Worm (Caenorhabditis elegans) whole organism, young adult: ENCODE measurements around the gene atl-1.

ENCODE experiments used
- C06A6.2 ChIP-seq: fragments of 200-800 bp; sonication (Bioruptor generic); conservative IDR thresholded peaks from 2 replicates; pipeline ENCODE4 v1.3.6; 2022; ENCODE audit warnings: missing genetic modification characterization, missing compliant biosample characterization
- C17E4.6 ChIP-seq: fragments of 200-800 bp; sonication (Bioruptor generic); IDR thresholded peaks from 2 replicates; pipeline ENCODE4 v1.3.6; 2022; ENCODE audit warnings: missing genetic modification reagents, missing genetic modification characterization, missing compliant biosample characterization
- F10E7.11 ChIP-seq: sonication (generic microtip); optimal IDR thresholded peaks from 2 replicates; lab custom pipeline; 2017; ENCODE audit warnings: mild to moderate bottlenecking, missing genetic modification characterization, moderate library complexity, missing compliant biosample characterization
- F55B11.4 ChIP-seq: sonication (generic microtip); optimal IDR thresholded peaks from 2 replicates; lab custom pipeline; 2016; ENCODE audit warnings: missing compliant biosample characterization, missing genetic modification characterization, borderline replicate concordance; ENCODE audit not compliant: insufficient read depth
- K11D2.4 ChIP-seq: fragments of 200-800 bp; sonication (Bioruptor generic); IDR thresholded peaks from 2 replicates; pipeline ENCODE4 v1.3.6; 2022; ENCODE audit warnings: missing genetic modification reagents, missing genetic modification characterization, missing compliant biosample characterization
- aptf-3 ChIP-seq: fragments of 200-800 bp; sonication (Bioruptor generic); IDR thresholded peaks from 2 replicates; pipeline ENCODE4 v1.3.6; 2022; ENCODE audit warnings: missing genetic modification characterization, missing compliant biosample characterization
- attf-6 ChIP-seq: fragments of 200-800 bp; sonication (Bioruptor generic); IDR thresholded peaks from 2 replicates; pipeline ENCODE4 v1.3.6; 2022; ENCODE audit warnings: missing genetic modification reagents, missing genetic modification characterization, missing compliant biosample characterization
- bed-2 ChIP-seq: fragments of 200-800 bp; sonication (Bioruptor generic); IDR thresholded peaks from 2 replicates; pipeline ENCODE4 v1.3.6; 2022; ENCODE audit warnings: missing genetic modification reagents, missing genetic modification characterization, missing compliant biosample characterization
- ccch-3 ChIP-seq: fragments of 200-800 bp; sonication (Bioruptor generic); optimal IDR thresholded peaks from 2 replicates; lab custom pipeline; 2018; ENCODE audit warnings: mild to moderate bottlenecking, missing genetic modification characterization, missing compliant biosample characterization
- cebp-2 ChIP-seq: fragments of 200-800 bp; sonication (Bioruptor generic); IDR thresholded peaks from 2 replicates; pipeline ENCODE4 v1.3.6; 2022; ENCODE audit warnings: missing genetic modification characterization, missing compliant biosample characterization
- ceh-27 ChIP-seq: fragments of 200-800 bp; sonication (Bioruptor generic); optimal IDR thresholded peaks from 2 replicates; lab custom pipeline; 2018; ENCODE audit warnings: mild to moderate bottlenecking, missing genetic modification characterization, moderate library complexity, missing compliant biosample characterization
- chd-7 ChIP-seq: sonication (generic microtip); optimal IDR thresholded peaks from 2 replicates; lab custom pipeline; 2016; ENCODE audit warnings: mild to moderate bottlenecking, missing genetic modification characterization, moderate library complexity, missing compliant biosample characterization
- efl-1 ChIP-seq: fragments of 150-350 bp; optimal IDR thresholded peaks from 2 replicates; lab custom pipeline; 2014; ENCODE audit warnings: missing biosample characterization, missing genetic modification reagents, missing genetic modification characterization
- egl-18 ChIP-seq: fragments of 200-800 bp; sonication (Bioruptor generic); IDR thresholded peaks from 2 replicates; pipeline ENCODE4 v1.3.6; 2022; ENCODE audit warnings: missing genetic modification reagents, missing genetic modification characterization, missing compliant biosample characterization
- egrh-3 ChIP-seq: fragments of 200-800 bp; sonication (Bioruptor generic); IDR thresholded peaks from 2 replicates; pipeline ENCODE4 v1.3.6; 2022; ENCODE audit warnings: missing genetic modification reagents, missing genetic modification characterization, missing compliant biosample characterization
- ets-4 ChIP-seq: fragments of 200-800 bp; sonication (Bioruptor generic); optimal IDR thresholded peaks from 2 replicates; lab custom pipeline; 2018; ENCODE audit warnings: mild to moderate bottlenecking, missing genetic modification characterization, missing compliant biosample characterization
- gei-17 ChIP-seq: fragments of 200-800 bp; sonication (Bioruptor generic); optimal IDR thresholded peaks from 2 replicates; lab custom pipeline; 2018; ENCODE audit warnings: mild to moderate bottlenecking, missing genetic modification characterization, missing compliant biosample characterization
- hlh-12 ChIP-seq: sonication (generic microtip); optimal IDR thresholded peaks from 2 replicates; lab custom pipeline; 2016; ENCODE audit warnings: missing genetic modification characterization, missing compliant biosample characterization
- hlh-26 ChIP-seq: fragments of 200-800 bp; sonication (Bioruptor generic); conservative IDR thresholded peaks from 2 replicates; pipeline ENCODE4 v1.3.6; 2022; ENCODE audit warnings: missing genetic modification reagents, missing genetic modification characterization, missing compliant biosample characterization
- lsy-27 ChIP-seq: sonication (generic microtip); optimal IDR thresholded peaks from 2 replicates; lab custom pipeline; 2017; ENCODE audit warnings: missing genetic modification characterization, mild to moderate bottlenecking, missing compliant biosample characterization, antibody characterized with exemption, missing genotype, borderline replicate concordance; ENCODE audit not compliant: insufficient read depth
- madf-3 ChIP-seq: fragments of 200-800 bp; sonication (Bioruptor generic); IDR thresholded peaks from 2 replicates; pipeline ENCODE4 v1.3.6; 2022; ENCODE audit warnings: missing genetic modification reagents, missing genetic modification characterization, missing compliant biosample characterization
- madf-8 ChIP-seq: fragments of 200-800 bp; sonication (Bioruptor generic); conservative IDR thresholded peaks from 2 replicates; pipeline ENCODE4 v1.3.6; 2022; ENCODE audit warnings: missing genetic modification reagents, missing genetic modification characterization, missing compliant biosample characterization
- mel-28 ChIP-seq: sonication (generic microtip); optimal IDR thresholded peaks from 2 replicates; lab custom pipeline; 2016; ENCODE audit warnings: borderline replicate concordance, mild to moderate bottlenecking, missing genetic modification characterization, missing compliant biosample characterization
- mxl-1 ChIP-seq: sonication (generic microtip); optimal IDR thresholded peaks from 2 replicates; lab custom pipeline; 2016; ENCODE audit warnings: missing genetic modification characterization, missing compliant biosample characterization
- nfyb-1 ChIP-seq: fragments of 200-800 bp; sonication (Bioruptor generic); IDR thresholded peaks from 2 replicates; pipeline ENCODE4 v1.3.6; 2022; ENCODE audit warnings: missing genetic modification reagents, missing genetic modification characterization, missing compliant biosample characterization
- nhr-120 ChIP-seq: fragments of 200-800 bp; sonication (Bioruptor generic); IDR thresholded peaks from 2 replicates; pipeline ENCODE4 v1.3.6; 2022; ENCODE audit warnings: missing genetic modification characterization, missing compliant biosample characterization
- nhr-27 ChIP-seq: fragments of 200-800 bp; sonication (Bioruptor generic); optimal IDR thresholded peaks from 2 replicates; lab custom pipeline; 2018; ENCODE audit warnings: mild to moderate bottlenecking, missing genetic modification characterization, moderate library complexity, missing compliant biosample characterization
- rec-8 ChIP-seq, 2 experiments: sonication (generic microtip); optimal IDR thresholded peaks; 2 replicates each; lab custom pipeline; 2016; ENCODE audit warnings: mild to moderate bottlenecking in 2 of 2, missing genetic modification characterization in 2 of 2, missing genetic modification reagents in 2 of 2, missing genotype in 2 of 2, missing biosample characterization in 1 of 2, missing compliant biosample characterization in 1 of 2, moderate library complexity in 1 of 2
- repo-1 ChIP-seq: sonication (generic microtip); optimal IDR thresholded peaks from 2 replicates; lab custom pipeline; 2017; ENCODE audit warnings: mild to moderate bottlenecking, missing genetic modification characterization, missing compliant biosample characterization
- sdz-38 ChIP-seq: sonication (generic microtip); optimal IDR thresholded peaks from 2 replicates; lab custom pipeline; 2016; ENCODE audit warnings: missing genotype, missing genetic modification characterization, missing compliant biosample characterization
- sea-2 ChIP-seq: fragments of 200-800 bp; sonication (Bioruptor generic); IDR thresholded peaks from 2 replicates; pipeline ENCODE4 v1.3.6; 2022; ENCODE audit warnings: missing genetic modification characterization, missing compliant biosample characterization
- sptf-2 ChIP-seq: fragments of 200-800 bp; sonication (Bioruptor generic); optimal IDR thresholded peaks from 2 replicates; lab custom pipeline; 2018; ENCODE audit warnings: mild to moderate bottlenecking, missing genetic modification characterization, missing compliant biosample characterization
- tbp1 ChIP-seq: fragments of 200-800 bp; sonication (Bioruptor generic); optimal IDR thresholded peaks from 2 replicates; lab custom pipeline; 2018; ENCODE audit warnings: mild to moderate bottlenecking, missing genetic modification characterization, missing compliant biosample characterization
- tbx-9 ChIP-seq: sonication (generic microtip); optimal IDR thresholded peaks from 2 replicates; lab custom pipeline; 2016; ENCODE audit warnings: borderline replicate concordance, missing genetic modification characterization, inconsistent platforms, missing compliant biosample characterization
- zfh-2 ChIP-seq: fragments of 200-800 bp; sonication (Bioruptor generic); conservative IDR thresholded peaks from 2 replicates; pipeline ENCODE4 v1.3.6; 2022; ENCODE audit warnings: missing genetic modification reagents, missing genetic modification characterization, missing compliant biosample characterization
- zim-3 ChIP-seq: sonication (generic microtip); optimal IDR thresholded peaks from 2 replicates; lab custom pipeline; 2017; ENCODE audit warnings: mild to moderate bottlenecking, missing genetic modification characterization, moderate library complexity, missing compliant biosample characterization
- ztf-22 ChIP-seq: fragments of 200-800 bp; sonication (Bioruptor generic); optimal IDR thresholded peaks from 2 replicates; lab custom pipeline; 2018; ENCODE audit warnings: mild to moderate bottlenecking, missing genetic modification characterization, moderate library complexity, missing compliant biosample characterization
- ztf-28 ChIP-seq: fragments of 200-800 bp; sonication (Bioruptor generic); IDR thresholded peaks from 2 replicates; pipeline ENCODE4 v1.3.6; 2022; ENCODE audit warnings: missing genetic modification reagents, missing genetic modification characterization, missing compliant biosample characterization

atl-1 gene

ce11 chrV:9622834-9623233 lies 22.6 kb downstream of the atl-1 start, which contains the start of gene idpc-5:
TSS of gene idpc-5 (minus strand) at chrV:9622934.
- TF ChIP-seq C06A6.2 (no peak), madf-8 (no peak), F55B11.4 (tag; lab: Kevin White, UChicago) (no peak), cebp-2 (no peak), ets-4 (GFP tag; lab: Kevin White, UChicago) (no peak), gei-17 (no peak), mxl-1 (no peak), nhr-27 (tag; lab: Kevin White, UChicago) (no peak), repo-1 (tag; lab: Kevin White, UChicago) (no peak), tbx-9 (tag; lab: Kevin White, UChicago) (no peak), sea-2 (GFP tag; lab: Robert Waterston, UW) (no peak), mel-28 (tag; lab: Kevin White, UChicago) (no peak), sptf-2 (no peak), sdz-38 (tag; lab: Kevin White, UChicago) (no peak), ztf-28 (GFP tag; lab: Robert Waterston, UW) (no peak), hlh-26 (no peak)
- TF ChIP-seq, all 124 proteins: peak for 0

ce11 chrV:9622338-9622737 lies 23.1 kb downstream of the atl-1 start:
- TF ChIP-seq hlh-26 (0 out of 2 replicates have a peak, but pooled peaks have one; percentile 10), zfh-2 (GFP tag; lab: Robert Waterston, UW) (peak; percentile 76), egrh-3 (peak; percentile 79; the same call in 1 of the 2 replicates)

- TF ChIP-seq ccch-3 (no peak), K11D2.4 (GFP tag; lab: Robert Waterston, UW) (no peak), efl-1 (GFP tag; lab: Kevin White, UChicago) (no peak), egl-18 (GFP tag; lab: Robert Waterston, UW) (no peak), nhr-27 (tag; lab: Kevin White, UChicago) (no peak), ceh-27 (GFP tag; lab: Kevin White, UChicago) (no peak), F55B11.4 (tag; lab: Kevin White, UChicago) (no peak), ztf-28 (GFP tag; lab: Robert Waterston, UW) (no peak), attf-6 (GFP tag; lab: Robert Waterston, UW) (no peak), zim-3 (tag; lab: Kevin White, UChicago) (no peak), bed-2 (GFP tag; lab: Robert Waterston, UW) (no peak), F10E7.11 (tag; lab: Kevin White, UChicago) (no peak), C17E4.6 (GFP tag; lab: Robert Waterston, UW) (no peak), ztf-22 (GFP tag; lab: Kevin White, UChicago) (no peak), rec-8 (tag; optimal IDR thresholded peaks at IDR 0.05; lab: Kevin White, UChicago) (no peak), hlh-12 (tag; lab: Kevin White, UChicago) (no peak), tbp1 (GFP tag; lab: Kevin White, UChicago) (no peak), chd-7 (tag; lab: Kevin White, UChicago) (no peak)
- TF ChIP-seq, all 124 proteins: peak for 0
Observed at ce11 chrV:9621437-9621836, 24.0 kb downstream of the atl-1 start.

- TF ChIP-seq nhr-120 (GFP tag; lab: Robert Waterston, UW) (0 out of 2 replicates have a peak, but pooled peaks have one; percentile 41), attf-6 (GFP tag; lab: Robert Waterston, UW) (no peak), nfyb-1 (0 out of 2 replicates have a peak, but pooled peaks have one; percentile 35), madf-3 (GFP tag; lab: Robert Waterston, UW) (0 out of 2 replicates have a peak, but pooled peaks have one; percentile 23), egrh-3 (peak; percentile 86), lsy-27 (tag; lab: Kevin White, UChicago) (no peak), zfh-2 (GFP tag; lab: Robert Waterston, UW) (peak; percentile 84), aptf-3 (GFP tag; lab: Robert Waterston, UW) (0 out of 2 replicates have a peak, but pooled peaks have one; percentile 61)
- TF ChIP-seq, all 124 proteins: peak for 6
Observed at ce11 chrV:9620417-9620816, 25.0 kb downstream of the atl-1 start.
